Fruit fly (Drosophila melanogaster) whole organism, embryonic: Measurements from ENCODE around the gene CG9288.

ENCODE experiments used
- CG10565 ChIP-seq: fragments of 200-800 bp; sonication (Bioruptor generic); optimal IDR thresholded peaks from 3 replicates; lab custom pipeline; 2016; ENCODE audit warnings: missing biosample characterization, mild to moderate bottlenecking, missing genetic modification characterization
- CG10959 ChIP-seq: fragments of 200-800 bp; sonication (Bioruptor generic); IDR thresholded peaks from 2 replicates; pipeline ENCODE4 v1.3.6; 2022; ENCODE audit warnings: missing biosample characterization, missing genetic modification characterization
- CG11456 ChIP-seq: fragments of 200-800 bp; sonication (Bioruptor generic); IDR thresholded peaks from 3 replicates; pipeline ENCODE4 v1.3.6; 2022; ENCODE audit warnings: missing biosample characterization, missing genetic modification characterization
- CG13296 ChIP-seq: fragments of 200-800 bp; sonication (Bioruptor generic); optimal IDR thresholded peaks from 3 replicates; lab custom pipeline; 2018; ENCODE audit warnings: missing biosample characterization, mild to moderate bottlenecking, missing genetic modification characterization
- CG14441 ChIP-seq: fragments of 200-800 bp; sonication (Bioruptor generic); IDR thresholded peaks from 2 replicates; pipeline ENCODE4 v1.3.6; 2022; ENCODE audit warnings: missing biosample characterization, missing genetic modification characterization
- CG15479 ChIP-seq: fragments of 200-800 bp; sonication (Bioruptor generic); optimal IDR thresholded peaks from 3 replicates; lab custom pipeline; 2019; ENCODE audit warnings: missing biosample characterization, mild to moderate bottlenecking, missing genetic modification characterization, moderate library complexity
- CG16813 ChIP-seq: fragments of 200-800 bp; sonication (Bioruptor generic); IDR thresholded peaks from 3 replicates; pipeline ENCODE4 v1.3.6; 2022; ENCODE audit warnings: missing biosample characterization, missing genetic modification characterization; ENCODE audit not compliant: partially characterized antibody
- CG17802 ChIP-seq: fragments of 200-800 bp; sonication (Bioruptor generic); optimal IDR thresholded peaks from 2 replicates; lab custom pipeline; 2018; ENCODE audit warnings: missing biosample characterization, mild to moderate bottlenecking, missing genetic modification characterization, moderate library complexity
- CG31224 ChIP-seq: fragments of 200-800 bp; sonication (Bioruptor generic); IDR thresholded peaks from 2 replicates; pipeline ENCODE4 v1.3.6; 2022; ENCODE audit warnings: missing biosample characterization, missing genetic modification characterization
- CG3163 ChIP-seq: fragments of 200-800 bp; sonication (Bioruptor generic); optimal IDR thresholded peaks from 3 replicates; lab custom pipeline; 2016; ENCODE audit warnings: missing biosample characterization, missing genetic modification characterization
- CG34376 ChIP-seq: fragments of 200-800 bp; sonication (Bioruptor generic); optimal IDR thresholded peaks from 2 replicates; lab custom pipeline; 2018; ENCODE audit warnings: missing biosample characterization, mild to moderate bottlenecking, missing genetic modification characterization
- CG42726 ChIP-seq: fragments of 200-800 bp; sonication (Bioruptor generic); IDR thresholded peaks from 2 replicates; pipeline ENCODE4 v1.3.6; 2022; ENCODE audit warnings: missing biosample characterization, missing genetic modification characterization; ENCODE audit not compliant: partially characterized antibody
- CG4328 ChIP-seq: fragments of 200-800 bp; sonication (Bioruptor generic); optimal IDR thresholded peaks from 3 replicates; lab custom pipeline; 2017; ENCODE audit warnings: missing biosample characterization, missing genetic modification reagents, missing genetic modification characterization
- CG5245 ChIP-seq: fragments of 200-800 bp; sonication (Bioruptor generic); optimal IDR thresholded peaks from 3 replicates; lab custom pipeline; 2016; ENCODE audit warnings: missing biosample characterization, missing genetic modification characterization
- CG5953 ChIP-seq: fragments of 200-800 bp; sonication (Bioruptor generic); IDR thresholded peaks from 2 replicates; pipeline ENCODE4 v1.3.6; 2022; ENCODE audit warnings: missing biosample characterization, missing genetic modification characterization
- CG9609 ChIP-seq: fragments of 200-800 bp; sonication (Bioruptor generic); optimal IDR thresholded peaks from 3 replicates; lab custom pipeline; 2016; ENCODE audit warnings: missing biosample characterization, missing genetic modification characterization
- Dip2 ChIP-seq: fragments of 200-800 bp; sonication (Bioruptor generic); IDR thresholded peaks from 2 replicates; pipeline ENCODE4 v1.3.6; 2022; ENCODE audit warnings: missing biosample characterization, missing genetic modification characterization
- Doc3 ChIP-seq: fragments of 200-800 bp; sonication (Bioruptor generic); IDR thresholded peaks from 3 replicates; pipeline ENCODE4 v1.3.6; 2022; ENCODE audit warnings: missing biosample characterization, missing genetic modification characterization; ENCODE audit not compliant: partially characterized antibody
- Ets65A ChIP-seq: fragments of 200-800 bp; sonication (Bioruptor generic); peaks from one replicate; lab custom pipeline; 2016; ENCODE audit warnings: missing biosample characterization, missing genetic modification characterization
- Gsc ChIP-seq: fragments of 200-800 bp; sonication (Bioruptor generic); IDR thresholded peaks from 2 replicates; pipeline ENCODE4 v1.3.6; 2022; ENCODE audit warnings: missing biosample characterization, missing genetic modification characterization
- PHDP ChIP-seq: fragments of 200-800 bp; sonication (Bioruptor generic); optimal IDR thresholded peaks from 3 replicates; lab custom pipeline; 2018; ENCODE audit warnings: missing biosample characterization, mild to moderate bottlenecking, missing genetic modification characterization, moderate library complexity
- Sry-δ ChIP-seq: fragments of 200-800 bp; sonication (Bioruptor generic); optimal IDR thresholded peaks from 2 replicates; lab custom pipeline; 2016; ENCODE audit warnings: missing biosample characterization, missing genetic modification characterization
- chinmo ChIP-seq: fragments of 200-800 bp; sonication (Bioruptor generic); IDR thresholded peaks from 4 replicates; pipeline ENCODE4 v1.3.6; 2022; ENCODE audit warnings: missing biosample characterization, missing genetic modification characterization; ENCODE audit not compliant: partially characterized antibody
- crc ChIP-seq: fragments of 200-800 bp; sonication (Bioruptor generic); optimal IDR thresholded peaks from 2 replicates; lab custom pipeline; 2016; ENCODE audit warnings: missing biosample characterization, missing genetic modification characterization
- dati ChIP-seq: fragments of 200-800 bp; sonication (Bioruptor generic); IDR thresholded peaks from 2 replicates; pipeline ENCODE4 v1.3.6; 2022; ENCODE audit warnings: missing biosample characterization, missing genetic modification characterization
- dmrt99B ChIP-seq: fragments of 200-800 bp; sonication (Bioruptor generic); optimal IDR thresholded peaks from 2 replicates; lab custom pipeline; 2018; ENCODE audit warnings: missing biosample characterization, mild to moderate bottlenecking, missing genetic modification characterization, moderate library complexity
- en ChIP-seq: fragments of 200-800 bp; sonication (Bioruptor generic); optimal IDR thresholded peaks from 2 replicates; lab custom pipeline; 2016; ENCODE audit warnings: missing biosample characterization, missing genetic modification characterization
- fd96Cb ChIP-seq: fragments of 200-800 bp; sonication (Bioruptor generic); optimal IDR thresholded peaks from 2 replicates; lab custom pipeline; 2018; ENCODE audit warnings: missing biosample characterization, mild to moderate bottlenecking, missing genetic modification characterization, moderate library complexity
- gsb-n ChIP-seq: fragments of 200-800 bp; sonication (Bioruptor generic); optimal IDR thresholded peaks from 3 replicates; lab custom pipeline; 2018; ENCODE audit warnings: missing biosample characterization, mild to moderate bottlenecking, missing genetic modification characterization
- her ChIP-seq: fragments of 200-800 bp; sonication (Bioruptor generic); optimal IDR thresholded peaks from 2 replicates; lab custom pipeline; 2016; ENCODE audit warnings: missing biosample characterization, missing genetic modification characterization
- jumu ChIP-seq: fragments of 200-800 bp; sonication (Bioruptor generic); optimal IDR thresholded peaks from 3 replicates; lab custom pipeline; 2016; ENCODE audit warnings: missing biosample characterization, missing genetic modification characterization
- lab ChIP-seq: fragments of 200-800 bp; sonication (Bioruptor generic); optimal IDR thresholded peaks from 3 replicates; lab custom pipeline; 2017; ENCODE audit warnings: missing biosample characterization, missing genetic modification characterization, mild to moderate bottlenecking, moderate library complexity, missing genetic modification reagents
- mld ChIP-seq: fragments of 200-800 bp; sonication (Bioruptor generic); IDR thresholded peaks from 3 replicates; pipeline ENCODE4 v1.3.6; 2022; ENCODE audit warnings: missing biosample characterization, missing genetic modification characterization; ENCODE audit not compliant: partially characterized antibody
- pfk ChIP-seq: fragments of 200-800 bp; sonication (Bioruptor generic); optimal IDR thresholded peaks from 2 replicates; lab custom pipeline; 2018; ENCODE audit warnings: missing biosample characterization, mild to moderate bottlenecking, missing genetic modification characterization, moderate library complexity
- prd ChIP-seq, 3 experiments: fragments of >200 bp in 2 of 3; fragments of 200-800 bp in 1 of 3; sonication (Bioruptor generic) in 1 of 3; optimal IDR thresholded peaks in 2 of 3; IDR thresholded peaks in 1 of 3; 2 replicates in 2 of 3; 3 replicates in 1 of 3; pipeline versions ENCODE4 v1.3.6 to Lab custom; 2017 to 2022; ENCODE audit warnings: missing biosample characterization in 1 of 3, missing genetic modification characterization in 1 of 3
- pros ChIP-seq: fragments of 200-800 bp; sonication (Bioruptor generic); optimal IDR thresholded peaks from 3 replicates; lab custom pipeline; 2019; ENCODE audit warnings: missing biosample characterization, mild to moderate bottlenecking, missing genetic modification characterization, moderate library complexity
- psq ChIP-seq: fragments of 200-800 bp; sonication (Bioruptor generic); optimal IDR thresholded peaks from 2 replicates; lab custom pipeline; 2017; ENCODE audit warnings: missing biosample characterization, missing genetic modification characterization
- so ChIP-seq: fragments of 200-800 bp; sonication (Bioruptor generic); IDR thresholded peaks from 3 replicates; pipeline ENCODE4 v1.3.6; 2022; ENCODE audit warnings: missing biosample characterization, missing genetic modification characterization
- sr ChIP-seq: fragments of 200-800 bp; sonication (Bioruptor generic); IDR thresholded peaks from 3 replicates; pipeline ENCODE4 v1.3.6; 2022; ENCODE audit warnings: missing biosample characterization, missing genetic modification characterization
- stwl ChIP-seq: fragments of 200-800 bp; sonication (Bioruptor generic); optimal IDR thresholded peaks from 3 replicates; lab custom pipeline; 2018; ENCODE audit warnings: missing biosample characterization, mild to moderate bottlenecking, missing genetic modification characterization, moderate library complexity
- tgo ChIP-seq: fragments of 200-800 bp; sonication (Bioruptor generic); IDR thresholded peaks from 3 replicates; pipeline ENCODE4 v1.3.6; 2022; ENCODE audit warnings: missing biosample characterization, missing genetic modification characterization
- tin ChIP-seq: fragments of 200-800 bp; sonication (Bioruptor generic); optimal IDR thresholded peaks from 3 replicates; lab custom pipeline; 2016; ENCODE audit warnings: missing biosample characterization, missing genetic modification characterization
- tio ChIP-seq: fragments of 200-800 bp; sonication (Bioruptor generic); optimal IDR thresholded peaks from 2 replicates; lab custom pipeline; 2017; ENCODE audit warnings: missing biosample characterization, missing genetic modification characterization, inconsistent platforms
- z ChIP-seq: fragments of 200-800 bp; sonication (Bioruptor generic); IDR thresholded peaks from 3 replicates; pipeline ENCODE4 v1.3.6; 2022; ENCODE audit warnings: missing biosample characterization, missing genetic modification characterization

Gene CG9288

dm6 chr3R:13765001-13765400, 14.4 kb upstream of the CG9288 start (continued):
- no peak for TF ChIP-seq CG3163 (GFP tag; lab: Kevin White, UChicago)
- TF ChIP-seq dmrt99B (tag; lab: Kevin White, UChicago): peak; percentile 21
- TF ChIP-seq CG17802 (tag; lab: Kevin White, UChicago): no peak
- TF ChIP-seq CG15479 (GFP tag; lab: Kevin White, UChicago): no peak
- TF ChIP-seq CG13296 (GFP tag; lab: Kevin White, UChicago): peak; percentile 9
- peak; percentile 4 for TF ChIP-seq lab
- TF ChIP-seq pros: no peak
- TF ChIP-seq tin (GFP tag; lab: Kevin White, UChicago): no peak
- no peak for TF ChIP-seq Doc3 (GFP tag; lab: Robert Waterston, UW)
- TF ChIP-seq dati: no peak
- TF ChIP-seq CG31224 (GFP tag; lab: Robert Waterston, UW): no peak
- TF ChIP-seq CG14441: no peak
- no peak for TF ChIP-seq tgo (GFP tag; lab: Robert Waterston, UW)
- no peak for TF ChIP-seq fd96Cb (tag; lab: Kevin White, UChicago)
- no peak for TF ChIP-seq psq (GFP tag; lab: Kevin White, UChicago)

dm6 chr3R:13765456-13765855, 14.0 kb upstream of the CG9288 start, which contains the start of gene CG9312:
TSS of gene CG9312 (plus strand) at chr3R:13765756.
- TF ChIP-seq Gsc (GFP tag; lab: Robert Waterston, UW): no peak
- TF ChIP-seq CG10959 (GFP tag; lab: Robert Waterston, UW): no peak
- TF ChIP-seq z (GFP tag; lab: Robert Waterston, UW): peak; percentile 76; the same call in 1 of the 3 replicates

dm6 chr3R:13767239-13767638, 12.2 kb upstream of the CG9288 start, which contains the start of gene Cht5:
TSS of gene Cht5 (plus strand) at chr3R:13767549.
- no peak for TF ChIP-seq CG17802 (tag; lab: Kevin White, UChicago)
- TF ChIP-seq jumu (GFP tag; lab: Kevin White, UChicago): no peak
- TF ChIP-seq tgo (GFP tag; lab: Robert Waterston, UW): no peak
- TF ChIP-seq so (GFP tag; lab: Robert Waterston, UW): no peak
- no peak for TF ChIP-seq pfk

dm6 chr3R:13771195-13771594, 8.2 kb upstream of the CG9288 start, which contains the start of gene CG9297:
TSS of gene CG9297 (plus strand) at chr3R:13771495.
- TF ChIP-seq CG16813 (GFP tag; lab: Robert Waterston, UW): no peak
- no peak for TF ChIP-seq CG9609 (GFP tag; lab: Kevin White, UChicago)
- no peak for TF ChIP-seq CG5953 (GFP tag; lab: Robert Waterston, UW)
- TF ChIP-seq crc: no peak
- no peak for TF ChIP-seq tio (GFP tag; lab: Kevin White, UChicago)
- no peak for TF ChIP-seq CG4328

dm6 chr3R:13773350-13773749, 6.1 kb upstream of the CG9288 start:
- no peak for TF ChIP-seq her (GFP tag; lab: Kevin White, UChicago)
- TF ChIP-seq CG34376 (GFP tag; lab: Kevin White, UChicago): no peak
- no peak for TF ChIP-seq mld (GFP tag; lab: Robert Waterston, UW)
- TF ChIP-seq Ets65A (GFP tag; lab: Kevin White, UChicago): peak; percentile 31
- no peak for TF ChIP-seq CG13296 (GFP tag; lab: Kevin White, UChicago)
- TF ChIP-seq z (GFP tag; lab: Robert Waterston, UW): 0 out of 3 replicates have a peak, but pooled peaks have one; percentile 47
- TF ChIP-seq sr (GFP tag; lab: Robert Waterston, UW): peak; percentile 90
- TF ChIP-seq stwl (tag; lab: Kevin White, UChicago): no peak
- no peak for TF ChIP-seq Sry-δ (GFP tag; lab: Kevin White, UChicago)
- no peak for TF ChIP-seq CG10565 (GFP tag; lab: Kevin White, UChicago)
- TF ChIP-seq CG17802 (tag; lab: Kevin White, UChicago): no peak
- no peak for TF ChIP-seq en (GFP tag; lab: Kevin White, UChicago)
- no peak for TF ChIP-seq Dip2
- no peak for TF ChIP-seq CG11456 (GFP tag; lab: Robert Waterston, UW)
- no peak for TF ChIP-seq CG42726
- no peak for TF ChIP-seq PHDP
- TF ChIP-seq chinmo (GFP tag; lab: Robert Waterston, UW): no peak
- TF ChIP-seq gsb-n (tag; lab: Kevin White, UChicago): no peak
- no peak for TF ChIP-seq CG5245
- TF ChIP-seq prd (optimal IDR thresholded peaks at IDR 0.05; lab: Kevin White, UChicago): no peak
- no peak for TF ChIP-seq prd (GFP tag; IDR thresholded peaks at IDR 0.05; lab: Robert Waterston, UW)
